Fruit fly (Drosophila melanogaster): Measurements from ENCODE around the gene CNMa.

The CNMa gene

DNA sequence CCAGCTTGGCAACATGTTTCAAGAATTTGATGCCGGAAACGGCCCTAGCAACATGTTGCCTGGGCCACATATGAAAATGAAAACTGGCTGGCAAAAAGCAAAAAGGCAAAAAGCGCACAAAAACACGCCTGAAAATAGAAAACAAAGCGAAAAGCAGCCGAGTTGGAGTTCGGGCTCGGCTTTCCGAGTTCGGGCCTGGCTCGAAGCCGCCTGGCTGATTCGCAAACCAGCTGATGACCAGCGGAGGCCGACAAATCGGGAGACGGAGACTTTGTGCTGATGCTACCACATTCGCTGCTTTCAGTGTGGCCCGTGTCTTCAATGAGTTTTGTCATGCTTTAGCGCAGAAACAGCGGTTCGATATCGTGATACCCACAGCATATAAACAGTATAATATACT, 45.1 kb downstream of the CNMa start, which contains the start of gene GV1:
Gene GV1 (plus strand): TSS at position 301 of the 400 bp plus-strand sequence.
- TF ChIP-seq psq (optimal IDR thresholded peaks at IDR 0.05) (no peak), pan (optimal IDR thresholded peaks at IDR 0.05) (no peak), CG8478 (optimal IDR thresholded peaks at IDR 0.05) (no peak), EcR (GFP tag; optimal IDR thresholded peaks at IDR 0.05) (no peak), Dll (optimal IDR thresholded peaks at IDR 0.05) (no peak), usp (GFP tag; optimal IDR thresholded peaks at IDR 0.05) (no peak)

DNA sequence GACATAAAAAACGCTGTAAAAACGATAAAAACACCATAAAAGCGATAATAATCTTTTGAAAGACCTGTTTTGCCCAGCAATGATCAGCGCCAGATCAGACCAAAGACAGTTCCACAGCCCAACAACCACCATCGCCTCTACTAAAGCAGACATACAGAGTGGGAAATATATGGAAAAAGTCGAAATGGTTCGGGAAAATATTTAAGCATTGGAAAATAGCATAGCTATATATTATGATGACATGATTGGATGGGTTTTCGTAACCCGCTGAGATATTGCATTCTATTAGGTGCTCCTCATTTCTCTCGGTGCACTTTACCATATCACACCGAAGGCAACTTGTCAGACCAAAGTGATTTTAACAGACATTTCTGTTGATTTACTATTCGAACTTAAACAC, 46.8 kb downstream of the CNMa start:
- TF ChIP-seq Dll (optimal IDR thresholded peaks at IDR 0.05) (no peak), pan (optimal IDR thresholded peaks at IDR 0.05) (no peak), psq (optimal IDR thresholded peaks at IDR 0.05) (no peak), EcR (GFP tag; optimal IDR thresholded peaks at IDR 0.05) (no peak), usp (GFP tag; optimal IDR thresholded peaks at IDR 0.05) (no peak), CG8478 (optimal IDR thresholded peaks at IDR 0.05) (no peak)

dm6 chr3L:1802802-1803201, 52.6 kb downstream of the CNMa start, which contains the start of the genes JTBR and CG42676:
Gene JTBR, minus strand, starts transcription at chr3L:1802856.
Gene CG42676, plus strand, starts transcription at chr3L:1803107.
- TF ChIP-seq EcR (GFP tag; optimal IDR thresholded peaks at IDR 0.05) (no peak), psq (optimal IDR thresholded peaks at IDR 0.05) (peak; percentile 57)

Data from whole organism.